Fruit fly (Drosophila melanogaster) whole organism, embryonic: Measurements from ENCODE around the gene CG42393.

Source experiments
- ATbp ChIP-seq: fragments of 200-800 bp; sonication (Bioruptor generic); optimal IDR thresholded peaks from 2 replicates; lab custom pipeline; 2017; ENCODE audit warnings: missing biosample characterization, mild to moderate bottlenecking, missing genetic modification characterization, missing genetic modification reagents
- CG10267 ChIP-seq: fragments of 200-800 bp; sonication (Bioruptor generic); optimal IDR thresholded peaks from 2 replicates; lab custom pipeline; 2018; ENCODE audit warnings: missing biosample characterization, mild to moderate bottlenecking, missing genetic modification characterization, moderate library complexity
- CG15479 ChIP-seq: fragments of 200-800 bp; sonication (Bioruptor generic); optimal IDR thresholded peaks from 3 replicates; lab custom pipeline; 2019; ENCODE audit warnings: missing biosample characterization, mild to moderate bottlenecking, missing genetic modification characterization, moderate library complexity
- CG17385 ChIP-seq: fragments of 200-800 bp; sonication (Bioruptor generic); optimal IDR thresholded peaks from 3 replicates; lab custom pipeline; 2018; ENCODE audit warnings: missing biosample characterization, mild to moderate bottlenecking, missing genetic modification characterization
- CG17612 ChIP-seq: fragments of 200-800 bp; sonication (Bioruptor generic); IDR thresholded peaks from 2 replicates; pipeline ENCODE4 v1.3.6; 2022; ENCODE audit warnings: missing biosample characterization, missing genetic modification characterization
- CG18764 ChIP-seq: fragments of 200-800 bp; sonication (Bioruptor generic); optimal IDR thresholded peaks from 3 replicates; lab custom pipeline; 2016; ENCODE audit warnings: missing biosample characterization, missing genetic modification characterization
- CG2199 ChIP-seq: fragments of 200-800 bp; sonication (Bioruptor generic); IDR thresholded peaks from 3 replicates; pipeline ENCODE4 v1.3.6; 2022; ENCODE audit warnings: missing biosample characterization, missing genetic modification characterization
- CG2875 ChIP-seq: fragments of 200-800 bp; sonication (Bioruptor generic); optimal IDR thresholded peaks from 2 replicates; lab custom pipeline; 2017; ENCODE audit warnings: missing biosample characterization, mild to moderate bottlenecking, missing genetic modification characterization, missing genetic modification reagents
- CG2889 ChIP-seq: fragments of 200-800 bp; sonication (Bioruptor generic); IDR thresholded peaks from 3 replicates; pipeline ENCODE4 v1.3.6; 2022; ENCODE audit warnings: missing biosample characterization, missing genetic modification characterization
- CG31388 ChIP-seq: fragments of 200-800 bp; sonication (Bioruptor generic); optimal IDR thresholded peaks from 2 replicates; lab custom pipeline; 2016; ENCODE audit warnings: missing biosample characterization, missing genetic modification characterization
- CG3407 ChIP-seq: fragments of 200-800 bp; sonication (Bioruptor generic); optimal IDR thresholded peaks from 2 replicates; lab custom pipeline; 2018; ENCODE audit warnings: missing biosample characterization, mild to moderate bottlenecking, missing genetic modification characterization
- CG6254 ChIP-seq: fragments of 200-800 bp; sonication (Bioruptor generic); optimal IDR thresholded peaks from 3 replicates; lab custom pipeline; 2017; ENCODE audit warnings: mild to moderate bottlenecking, missing biosample characterization, missing genetic modification reagents, missing genetic modification characterization
- CG6791 ChIP-seq: fragments of 200-800 bp; sonication (Bioruptor generic); IDR thresholded peaks from 3 replicates; pipeline ENCODE4 v1.3.6; 2022; ENCODE audit warnings: missing biosample characterization, missing genetic modification characterization; ENCODE audit not compliant: partially characterized antibody
- CG7963 ChIP-seq: fragments of 200-800 bp; sonication (Bioruptor generic); IDR thresholded peaks from 3 replicates; pipeline ENCODE4 v1.3.6; 2022; ENCODE audit warnings: missing biosample characterization, missing genetic modification characterization; ENCODE audit not compliant: partially characterized antibody
- CG8359 ChIP-seq: fragments of 200-800 bp; sonication (Bioruptor generic); optimal IDR thresholded peaks from 2 replicates; lab custom pipeline; 2017; ENCODE audit warnings: missing biosample characterization, mild to moderate bottlenecking, missing genetic modification characterization, borderline replicate concordance
- CG8478 ChIP-seq: fragments of >200 bp; optimal IDR thresholded peaks from 2 replicates; lab custom pipeline; 2018
- Deaf1 ChIP-seq: fragments of 200-800 bp; optimal IDR thresholded peaks from 3 replicates; lab custom pipeline; 2019; ENCODE audit warnings: missing biosample characterization, mild to moderate bottlenecking, missing genetic modification characterization, moderate library complexity
- Dek ChIP-seq: fragments of 200-800 bp; sonication (Bioruptor generic); optimal IDR thresholded peaks from 3 replicates; lab custom pipeline; 2019; ENCODE audit warnings: missing biosample characterization, mild to moderate bottlenecking, missing genetic modification characterization, moderate library complexity
- E2f2 ChIP-seq: fragments of 200-800 bp; sonication (Bioruptor generic); IDR thresholded peaks from 2 replicates; pipeline ENCODE4 v1.3.6; 2022; ENCODE audit warnings: missing biosample characterization, missing genetic modification characterization
- ERR ChIP-seq: fragments of 200-800 bp; sonication (Bioruptor generic); optimal IDR thresholded peaks from 2 replicates; lab custom pipeline; 2016; ENCODE audit warnings: missing biosample characterization, missing genetic modification characterization
- Ets65A ChIP-seq: fragments of 200-800 bp; sonication (Bioruptor generic); peaks from one replicate; lab custom pipeline; 2016; ENCODE audit warnings: missing biosample characterization, missing genetic modification characterization
- Gsc ChIP-seq: fragments of 200-800 bp; sonication (Bioruptor generic); IDR thresholded peaks from 2 replicates; pipeline ENCODE4 v1.3.6; 2022; ENCODE audit warnings: missing biosample characterization, missing genetic modification characterization
- NfI ChIP-seq: fragments of 200-800 bp; sonication (Bioruptor generic); optimal IDR thresholded peaks from 3 replicates; lab custom pipeline; 2018; ENCODE audit warnings: missing biosample characterization, mild to moderate bottlenecking, missing genetic modification characterization, moderate library complexity
- Oaz ChIP-seq: fragments of 200-800 bp; sonication (Bioruptor generic); IDR thresholded peaks from 2 replicates; pipeline ENCODE4 v1.3.6; 2022; ENCODE audit warnings: missing biosample characterization, missing genetic modification characterization
- Rfx ChIP-seq: fragments of 200-800 bp; sonication (Bioruptor generic); IDR thresholded peaks from 2 replicates; pipeline ENCODE4 v1.3.6; 2022; ENCODE audit warnings: missing biosample characterization, missing genetic modification characterization
- Side ChIP-seq: fragments of 200-800 bp; sonication (Bioruptor generic); optimal IDR thresholded peaks from 2 replicates; lab custom pipeline; 2016; ENCODE audit warnings: missing biosample characterization, missing genetic modification characterization
- Sin3A ChIP-seq: fragments of >200 bp; optimal IDR thresholded peaks from 2 replicates; lab custom pipeline; 2018
- TFAM ChIP-seq: fragments of 200-800 bp; sonication (Bioruptor generic); optimal IDR thresholded peaks from 2 replicates; lab custom pipeline; 2017; ENCODE audit warnings: missing biosample characterization, missing genetic modification characterization, inconsistent platforms
- Vsx1 ChIP-seq: fragments of 200-800 bp; sonication (Bioruptor generic); optimal IDR thresholded peaks from 2 replicates; lab custom pipeline; 2017; ENCODE audit warnings: missing biosample characterization, mild to moderate bottlenecking, missing genetic modification characterization, missing genetic modification reagents
- abd-A ChIP-seq: fragments of 200-800 bp; sonication (Bioruptor generic); optimal IDR thresholded peaks from 3 replicates; lab custom pipeline; 2019; ENCODE audit warnings: missing biosample characterization, mild to moderate bottlenecking, missing genetic modification characterization, moderate library complexity
- bcd ChIP-seq: fragments of 200-800 bp; sonication (Bioruptor generic); optimal IDR thresholded peaks from 2 replicates; lab custom pipeline; 2017; ENCODE audit warnings: missing biosample characterization, mild to moderate bottlenecking, missing genetic modification characterization
- cg ChIP-seq: fragments of 200-800 bp; sonication (Bioruptor generic); optimal IDR thresholded peaks from 3 replicates; lab custom pipeline; 2019; ENCODE audit warnings: missing biosample characterization, mild to moderate bottlenecking, missing genetic modification characterization, moderate library complexity
- chif ChIP-seq, 2 experiments: fragments of 200-800 bp; sonication (Bioruptor generic); optimal IDR thresholded peaks; 3 replicates each; lab custom pipeline; 2016; ENCODE audit warnings: missing biosample characterization in 2 of 2, missing genetic modification characterization in 2 of 2
- chinmo ChIP-seq: fragments of 200-800 bp; sonication (Bioruptor generic); IDR thresholded peaks from 4 replicates; pipeline ENCODE4 v1.3.6; 2022; ENCODE audit warnings: missing biosample characterization, missing genetic modification characterization; ENCODE audit not compliant: partially characterized antibody
- crol ChIP-seq: fragments of 200-800 bp; sonication (Bioruptor generic); IDR thresholded peaks from 2 replicates; pipeline ENCODE4 v1.3.6; 2022; ENCODE audit warnings: missing biosample characterization, missing genetic modification characterization
- cwo ChIP-seq: fragments of 200-800 bp; sonication (Bioruptor generic); optimal IDR thresholded peaks from 3 replicates; lab custom pipeline; 2017; ENCODE audit warnings: missing biosample characterization, missing genetic modification characterization, mild to moderate bottlenecking, moderate library complexity, missing genetic modification reagents
- dimm ChIP-seq: fragments of 200-800 bp; sonication (Bioruptor generic); IDR thresholded peaks from 2 replicates; pipeline ENCODE4 v1.3.6; 2022; ENCODE audit warnings: missing biosample characterization, missing genetic modification characterization
- dm ChIP-seq: fragments of 200-800 bp; sonication (Bioruptor generic); optimal IDR thresholded peaks from 3 replicates; lab custom pipeline; 2016; ENCODE audit warnings: missing biosample characterization, missing genetic modification characterization
- dmrt99B ChIP-seq: fragments of 200-800 bp; sonication (Bioruptor generic); optimal IDR thresholded peaks from 2 replicates; lab custom pipeline; 2018; ENCODE audit warnings: missing biosample characterization, mild to moderate bottlenecking, missing genetic modification characterization, moderate library complexity
- dysf ChIP-seq: fragments of 200-800 bp; sonication (Bioruptor generic); IDR thresholded peaks from 3 replicates; pipeline ENCODE4 v1.3.6; 2022; ENCODE audit warnings: missing biosample characterization, missing genetic modification characterization
- h ChIP-seq: fragments of >200 bp; optimal IDR thresholded peaks from 2 replicates; lab custom pipeline; 2017
- lilli ChIP-seq: fragments of 200-800 bp; sonication (Bioruptor generic); optimal IDR thresholded peaks from 3 replicates; lab custom pipeline; 2016; ENCODE audit warnings: missing biosample characterization, missing genetic modification characterization
- mld ChIP-seq: fragments of 200-800 bp; sonication (Bioruptor generic); IDR thresholded peaks from 3 replicates; pipeline ENCODE4 v1.3.6; 2022; ENCODE audit warnings: missing biosample characterization, missing genetic modification characterization; ENCODE audit not compliant: partially characterized antibody
- peb ChIP-seq: fragments of 200-800 bp; sonication (Bioruptor generic); IDR thresholded peaks from 2 replicates; pipeline ENCODE4 v1.3.6; 2022; ENCODE audit warnings: missing biosample characterization, missing genetic modification characterization
- ranshi ChIP-seq: fragments of 200-800 bp; sonication (Bioruptor generic); IDR thresholded peaks from 2 replicates; pipeline ENCODE4 v1.3.6; 2022; ENCODE audit warnings: missing biosample characterization, missing genetic modification characterization
- vnd ChIP-seq: fragments of 200-800 bp; sonication (Bioruptor generic); IDR thresholded peaks from 3 replicates; pipeline ENCODE4 v1.3.6; 2022; ENCODE audit warnings: missing biosample characterization, missing genetic modification characterization; ENCODE audit not compliant: partially characterized antibody
- z ChIP-seq: fragments of 200-800 bp; sonication (Bioruptor generic); IDR thresholded peaks from 3 replicates; pipeline ENCODE4 v1.3.6; 2022; ENCODE audit warnings: missing biosample characterization, missing genetic modification characterization

The CG42393 gene

DNA sequence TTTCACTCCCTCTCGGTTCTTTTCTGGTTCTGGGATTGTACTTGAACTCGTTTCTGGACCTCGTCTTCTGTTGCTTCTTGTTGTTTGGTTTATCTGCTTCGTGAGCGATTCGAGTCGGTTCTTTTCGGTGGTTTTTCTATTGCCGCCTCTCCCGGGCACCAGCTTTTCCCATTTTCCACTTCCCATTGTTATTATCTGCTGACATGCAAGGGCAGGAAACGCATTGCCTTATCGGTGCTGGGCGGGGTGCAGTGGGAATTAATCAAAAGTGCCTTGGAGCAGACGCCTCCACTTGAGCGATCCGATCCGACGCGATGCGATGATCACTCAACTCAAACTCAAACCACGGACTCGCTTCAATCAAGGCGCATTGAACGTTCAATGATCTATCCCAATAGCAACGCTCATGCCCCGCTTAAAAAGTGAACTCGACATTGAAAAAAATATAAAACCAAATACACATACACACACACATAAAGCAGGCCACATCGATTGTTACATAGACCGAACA is 37.9 kb upstream of the CG42393 start:
- peak; percentile 89 for TF ChIP-seq z (GFP tag; lab: Robert Waterston, UW)
- no peak for TF ChIP-seq bcd (GFP tag; lab: Kevin White, UChicago)
- TF ChIP-seq CG2199 (GFP tag; lab: Robert Waterston, UW): 0 out of 3 replicates have a peak, but pooled peaks have one; percentile 52
- 0 out of 4 replicates have a peak, but pooled peaks have one; percentile 10 for TF ChIP-seq chinmo (GFP tag; lab: Robert Waterston, UW)
- TF ChIP-seq CG6254 (GFP tag; lab: Kevin White, UChicago): no peak
- no peak for TF ChIP-seq E2f2
- peak; percentile 55; the same call in 1 of the 2 replicates for TF ChIP-seq crol (GFP tag; lab: Robert Waterston, UW)
- TF ChIP-seq Ets65A (GFP tag; lab: Kevin White, UChicago): peak; percentile 53

DNA sequence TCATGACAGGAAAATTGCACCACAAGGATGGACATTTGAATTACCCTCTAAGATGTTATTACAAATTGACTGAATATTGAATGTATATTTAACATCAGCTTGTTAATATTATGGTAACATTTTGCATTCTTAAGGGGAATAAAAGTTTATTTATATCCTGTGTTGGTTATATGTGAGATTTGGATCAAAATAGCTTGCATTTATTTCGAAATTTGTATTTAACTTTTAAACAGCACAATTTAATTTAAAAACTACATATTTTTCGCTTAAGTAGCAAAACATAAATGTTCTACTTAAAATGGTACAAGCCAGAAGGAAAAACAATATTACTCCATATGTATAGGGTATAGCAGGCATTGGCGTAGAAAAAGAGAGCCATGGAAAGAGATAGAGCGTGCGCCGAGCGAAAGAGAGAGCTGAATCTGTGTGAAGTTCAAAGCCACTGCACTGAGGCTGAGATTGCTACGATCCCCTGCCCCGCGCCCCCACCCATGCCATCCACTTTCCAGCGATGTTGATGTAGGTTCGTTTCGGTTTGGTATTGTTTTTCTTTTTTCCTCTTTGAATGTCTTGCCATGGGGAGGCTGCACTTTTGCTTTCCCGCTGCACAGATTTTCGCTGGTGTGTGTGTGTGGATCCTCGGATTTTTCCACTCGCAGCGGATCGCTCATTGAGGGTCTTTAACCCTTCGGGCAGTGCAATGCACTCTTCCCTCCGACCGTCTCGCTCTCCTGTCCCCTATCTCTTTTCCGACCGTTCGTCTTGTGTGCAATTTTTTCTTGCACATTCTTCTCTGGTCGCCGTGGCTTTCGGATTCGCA is 37.3 kb upstream of the CG42393 start:
- no peak for TF ChIP-seq Rfx (GFP tag; lab: Robert Waterston, UW)
- peak; percentile 58 for TF ChIP-seq dysf
- TF ChIP-seq CG2875: peak; percentile 88
- no peak for TF ChIP-seq CG6791 (GFP tag; lab: Robert Waterston, UW)
- TF ChIP-seq Dek (tag; lab: Kevin White, UChicago): peak; percentile 29
- no peak for TF ChIP-seq mld
- no peak for TF ChIP-seq CG8478 (lab: Kevin White, UChicago)
- no peak for TF ChIP-seq dimm (GFP tag; lab: Robert Waterston, UW)
- TF ChIP-seq ATbp: peak; percentile 63
- TF ChIP-seq TFAM (GFP tag; lab: Kevin White, UChicago): no peak
- TF ChIP-seq dmrt99B (tag; lab: Kevin White, UChicago): peak; percentile 84
- TF ChIP-seq CG10267: peak; percentile 89
- no peak for TF ChIP-seq abd-A (tag; lab: Kevin White, UChicago)
- no peak for TF ChIP-seq h
- no peak for TF ChIP-seq Oaz (GFP tag; lab: Robert Waterston, UW)
- peak; percentile 58 for TF ChIP-seq Vsx1 (GFP tag; lab: Kevin White, UChicago)
- peak; percentile 43 for TF ChIP-seq CG31388 (GFP tag; lab: Kevin White, UChicago)
- TF ChIP-seq NfI: peak; percentile 60
- TF ChIP-seq cg (GFP tag; lab: Kevin White, UChicago): peak; percentile 59
- TF ChIP-seq CG8359 (GFP tag; lab: Kevin White, UChicago): peak; percentile 75
- peak; percentile 64 for TF ChIP-seq CG15479
- peak; percentile 41 for TF ChIP-seq Deaf1 (tag; lab: Kevin White, UChicago)
- no peak for TF ChIP-seq Sin3A
- TF ChIP-seq ranshi (GFP tag; lab: Robert Waterston, UW): peak; percentile 49; the same call in 1 of the 2 replicates
- TF ChIP-seq CG17385 (GFP tag; lab: Kevin White, UChicago): peak; percentile 75
- TF ChIP-seq lilli (GFP tag; lab: Kevin White, UChicago): peak; percentile 77
- peak; percentile 42 for TF ChIP-seq cwo (GFP tag; lab: Kevin White, UChicago)
- TF ChIP-seq CG2889 (GFP tag; lab: Robert Waterston, UW): no peak
- no peak for TF ChIP-seq CG17612 (GFP tag; lab: Robert Waterston, UW)
- TF ChIP-seq CG7963 (GFP tag; lab: Robert Waterston, UW): no peak
- no peak for TF ChIP-seq vnd (GFP tag; lab: Robert Waterston, UW)
- TF ChIP-seq Gsc (GFP tag; lab: Robert Waterston, UW): no peak
- TF ChIP-seq ERR: no peak
- TF ChIP-seq dm (GFP tag; lab: Kevin White, UChicago): peak; percentile 41
- TF ChIP-seq peb (GFP tag; lab: Robert Waterston, UW): peak; percentile 53; the same call in 1 of the 2 replicates
- peak; percentile 72 for TF ChIP-seq CG3407
- TF ChIP-seq chif (GFP tag; optimal IDR thresholded peaks at IDR 0.05; lab: Kevin White, UChicago): peak; percentile 77 to 93
- peak; percentile 84 for TF ChIP-seq Side
- TF ChIP-seq CG18764: peak; percentile 56
